Fruit fly (Drosophila melanogaster) whole organism, prepupa: ENCODE results near the gene CG14282.

ENCODE experiments used
- Blimp-1 ChIP-seq: fragments of 200-800 bp; sonication (Bioruptor generic); optimal IDR thresholded peaks from 3 replicates; lab custom pipeline; 2017; ENCODE audit warnings: missing biosample characterization, missing genetic modification characterization, mild to moderate bottlenecking, moderate library complexity, missing genetic modification reagents
- CG10631 ChIP-seq: fragments of 200-800 bp; sonication (Bioruptor generic); optimal IDR thresholded peaks from 2 replicates; lab custom pipeline; 2016; ENCODE audit warnings: missing biosample characterization, missing genetic modification characterization
- CG11294 ChIP-seq: fragments of 200-800 bp; sonication (Bioruptor generic); IDR thresholded peaks from 2 replicates; pipeline ENCODE4 v1.3.6; 2022; ENCODE audit warnings: missing biosample characterization, missing genetic modification characterization
- CG11762 ChIP-seq: fragments of 200-800 bp; sonication (Bioruptor generic); optimal IDR thresholded peaks from 3 replicates; lab custom pipeline; 2016; ENCODE audit warnings: missing biosample characterization, missing genetic modification characterization; ENCODE audit not compliant: insufficient read depth
- CG11902 ChIP-seq: fragments of 200-800 bp; sonication (Bioruptor generic); optimal IDR thresholded peaks from 3 replicates; lab custom pipeline; 2016; ENCODE audit warnings: missing biosample characterization, missing genetic modification characterization
- CG15336 ChIP-seq: fragments of 200-800 bp; sonication (Bioruptor generic); IDR thresholded peaks from 2 replicates; pipeline ENCODE4 v1.3.6; 2022; ENCODE audit warnings: missing biosample characterization, missing genetic modification characterization
- CG1621 ChIP-seq: fragments of 200-800 bp; sonication (Bioruptor generic); optimal IDR thresholded peaks from 3 replicates; lab custom pipeline; 2018; ENCODE audit warnings: missing biosample characterization, mild to moderate bottlenecking, missing genetic modification characterization
- CG3032 ChIP-seq: fragments of 200-800 bp; optimal IDR thresholded peaks from 2 replicates; lab custom pipeline; 2019; ENCODE audit warnings: missing biosample characterization, mild to moderate bottlenecking, missing genetic modification characterization, moderate library complexity
- CG31627 ChIP-seq: fragments of 200-800 bp; sonication (Bioruptor generic); optimal IDR thresholded peaks from 3 replicates; lab custom pipeline; 2016; ENCODE audit warnings: missing biosample characterization, missing genetic modification characterization
- CG34406 ChIP-seq: fragments of 200-800 bp; sonication (Bioruptor generic); optimal IDR thresholded peaks from 3 replicates; lab custom pipeline; 2016; ENCODE audit warnings: missing biosample characterization, missing genetic modification characterization
- CG3919 ChIP-seq: fragments of 200-800 bp; sonication (Bioruptor generic); optimal IDR thresholded peaks from 3 replicates; lab custom pipeline; 2016; ENCODE audit warnings: missing biosample characterization, missing genetic modification characterization
- CG6163 ChIP-seq: fragments of 200-800 bp; sonication (Bioruptor generic); IDR thresholded peaks from 3 replicates; pipeline ENCODE4 v1.3.6; 2022; ENCODE audit warnings: missing biosample characterization, missing genetic modification characterization
- CG6808 ChIP-seq: fragments of 200-800 bp; sonication (Bioruptor generic); optimal IDR thresholded peaks from 3 replicates; lab custom pipeline; 2017; ENCODE audit warnings: missing biosample characterization, missing genetic modification characterization, mild to moderate bottlenecking, moderate library complexity, missing genetic modification reagents
- CG7368 ChIP-seq: fragments of 200-800 bp; sonication (Bioruptor generic); optimal IDR thresholded peaks from 3 replicates; lab custom pipeline; 2016; ENCODE audit warnings: missing biosample characterization, missing genetic modification characterization
- CG9139 ChIP-seq: fragments of 200-800 bp; sonication (Bioruptor generic); optimal IDR thresholded peaks from 3 replicates; lab custom pipeline; 2017; ENCODE audit warnings: missing biosample characterization, mild to moderate bottlenecking, missing genetic modification characterization
- Eip75B ChIP-seq: fragments of 200-800 bp; sonication (Bioruptor generic); optimal IDR thresholded peaks from 3 replicates; lab custom pipeline; 2016; ENCODE audit warnings: missing biosample characterization, missing genetic modification characterization
- Eip93F ChIP-seq: fragments of 200-800 bp; sonication (Bioruptor generic); optimal IDR thresholded peaks from 2 replicates; lab custom pipeline; 2016; ENCODE audit warnings: missing biosample characterization, mild to moderate bottlenecking, missing genetic modification characterization
- Ets21C ChIP-seq: fragments of 200-800 bp; sonication (Bioruptor generic); optimal IDR thresholded peaks from 3 replicates; lab custom pipeline; 2016; ENCODE audit warnings: missing biosample characterization, missing genetic modification characterization
- Ets96B ChIP-seq: fragments of 200-800 bp; optimal IDR thresholded peaks from 2 replicates; lab custom pipeline; 2019; ENCODE audit warnings: missing biosample characterization, mild to moderate bottlenecking, missing genetic modification characterization, moderate library complexity
- Hr38 ChIP-seq: sonication (Bioruptor generic); optimal IDR thresholded peaks from 2 replicates; lab custom pipeline; 2016; ENCODE audit warnings: missing biosample characterization, missing genetic modification characterization
- Hr4 ChIP-seq: fragments of 200-800 bp; sonication (Bioruptor generic); optimal IDR thresholded peaks from 3 replicates; lab custom pipeline; 2016; ENCODE audit warnings: missing biosample characterization, missing genetic modification characterization
- Lpt ChIP-seq: fragments of 200-800 bp; sonication (Bioruptor generic); optimal IDR thresholded peaks from 3 replicates; lab custom pipeline; 2016; ENCODE audit warnings: missing biosample characterization, missing genetic modification characterization
- Smox ChIP-seq: fragments of 200-800 bp; sonication (Bioruptor generic); optimal IDR thresholded peaks from 3 replicates; lab custom pipeline; 2016; ENCODE audit warnings: missing biosample characterization, missing genetic modification characterization
- Sox14 ChIP-seq: fragments of 200-800 bp; sonication (Bioruptor generic); optimal IDR thresholded peaks from 3 replicates; lab custom pipeline; 2016; ENCODE audit warnings: missing biosample characterization, missing genetic modification characterization
- Sox15 ChIP-seq: fragments of 200-800 bp; sonication (Bioruptor generic); optimal IDR thresholded peaks from 3 replicates; lab custom pipeline; 2016; ENCODE audit warnings: missing biosample characterization, missing genetic modification characterization
- achi ChIP-seq: fragments of 200-800 bp; sonication (Bioruptor generic); optimal IDR thresholded peaks from 3 replicates; lab custom pipeline; 2016; ENCODE audit warnings: missing biosample characterization, missing genetic modification characterization
- acj6 ChIP-seq: fragments of 200-800 bp; sonication (Bioruptor generic); optimal IDR thresholded peaks from 3 replicates; lab custom pipeline; 2016; ENCODE audit warnings: missing biosample characterization, missing genetic modification characterization
- dac ChIP-seq: fragments of 200-800 bp; sonication (Bioruptor generic); optimal IDR thresholded peaks from 2 replicates; lab custom pipeline; 2017; ENCODE audit warnings: missing biosample characterization, mild to moderate bottlenecking, missing genetic modification characterization
- dsx ChIP-seq: fragments of 200-800 bp; optimal IDR thresholded peaks from 3 replicates; lab custom pipeline; 2019; ENCODE audit warnings: missing biosample characterization, mild to moderate bottlenecking, missing genetic modification characterization, moderate library complexity; ENCODE audit not compliant: poor library complexity, severe bottlenecking
- eg ChIP-seq: fragments of 200-800 bp; sonication (Bioruptor generic); IDR thresholded peaks from 3 replicates; pipeline ENCODE4 v1.3.6; 2022; ENCODE audit warnings: missing biosample characterization, missing genetic modification characterization
- fd59A ChIP-seq: fragments of 200-800 bp; sonication (Bioruptor generic); optimal IDR thresholded peaks from 2 replicates; lab custom pipeline; 2017; ENCODE audit warnings: missing biosample characterization, mild to moderate bottlenecking, missing genetic modification characterization, missing genetic modification reagents
- fkh ChIP-seq: fragments of 200-800 bp; sonication (Bioruptor generic); optimal IDR thresholded peaks from 3 replicates; lab custom pipeline; 2017; ENCODE audit warnings: missing biosample characterization, mild to moderate bottlenecking, missing genetic modification characterization, moderate library complexity
- lz ChIP-seq: fragments of 200-800 bp; sonication (Bioruptor generic); optimal IDR thresholded peaks from 3 replicates; lab custom pipeline; 2016; ENCODE audit warnings: missing biosample characterization, missing genetic modification characterization
- net ChIP-seq: fragments of 200-800 bp; sonication (Bioruptor generic); optimal IDR thresholded peaks from 3 replicates; lab custom pipeline; 2016; ENCODE audit warnings: missing biosample characterization, missing genetic modification characterization
- pdm3 ChIP-seq: fragments of 200-800 bp; sonication (Bioruptor generic); optimal IDR thresholded peaks from 3 replicates; lab custom pipeline; 2016; ENCODE audit warnings: missing biosample characterization, missing genetic modification characterization
- salr ChIP-seq, 2 experiments: fragments of 200-800 bp; sonication (Bioruptor generic); optimal IDR thresholded peaks; 3 replicates each; lab custom pipeline; 2016 to 2018; ENCODE audit warnings: missing biosample characterization in 2 of 2, missing genetic modification characterization in 2 of 2, mild to moderate bottlenecking in 1 of 2
- spab ChIP-seq: fragments of 200-800 bp; sonication (Bioruptor generic); optimal IDR thresholded peaks from 2 replicates; lab custom pipeline; 2017; ENCODE audit warnings: missing biosample characterization, mild to moderate bottlenecking, missing genetic modification characterization, missing genetic modification reagents
- ss ChIP-seq, 2 experiments: fragments of 200-800 bp; sonication (Bioruptor generic); optimal IDR thresholded peaks; 2 replicates in 1 of 2; 3 replicates in 1 of 2; lab custom pipeline; 2017 to 2018; ENCODE audit warnings: mild to moderate bottlenecking in 2 of 2, missing biosample characterization in 2 of 2, missing genetic modification characterization in 2 of 2, moderate library complexity in 1 of 2
- svp ChIP-seq: fragments of 200-800 bp; sonication (Bioruptor generic); peaks from one replicate; lab custom pipeline; 2016; ENCODE audit warnings: missing biosample characterization, missing genetic modification characterization
- vri ChIP-seq: fragments of 200-800 bp; sonication (Bioruptor generic); optimal IDR thresholded peaks from 3 replicates; lab custom pipeline; 2016; ENCODE audit warnings: missing biosample characterization, mild to moderate bottlenecking, missing genetic modification characterization

The CG14282 gene

dm6 chr3R:19176700-19177099, at the start of gene CG14282:
Gene CG14282 (plus strand): TSS chr3R:19177000.
- TF ChIP-seq Blimp-1 (GFP tag; lab: Kevin White, UChicago) = no peak
- TF ChIP-seq svp = no peak
- TF ChIP-seq Sox14 (GFP tag; lab: Kevin White, UChicago) = no peak
- no peak for TF ChIP-seq Ets21C (GFP tag; lab: Kevin White, UChicago)
- no peak for TF ChIP-seq CG31627 (GFP tag; lab: Kevin White, UChicago)
- TF ChIP-seq CG10631 = no peak
- TF ChIP-seq Smox (GFP tag; lab: Kevin White, UChicago) = no peak
- TF ChIP-seq CG3032 (tag; lab: Kevin White, UChicago) = no peak
- TF ChIP-seq spab (GFP tag; lab: Kevin White, UChicago) = no peak
- TF ChIP-seq pdm3 (GFP tag; lab: Kevin White, UChicago) = no peak
- TF ChIP-seq vri (GFP tag; lab: Kevin White, UChicago) = no peak
- no peak for TF ChIP-seq CG15336 (GFP tag; lab: Robert Waterston, UW)

dm6 chr3R:19132146-19132833, 44.5 kb upstream of the CG14282 start, which contains the start of gene Cyp12a5:
Gene Cyp12a5 (plus strand): TSS chr3R:19132648.
- TF ChIP-seq CG11762 (GFP tag; lab: Kevin White, UChicago) (no peak), Blimp-1 (GFP tag; lab: Kevin White, UChicago) (no peak)

- TF ChIP-seq Eip75B (no peak), vri (GFP tag; lab: Kevin White, UChicago) (peak; percentile 11), CG6163 (no peak), achi (GFP tag; lab: Kevin White, UChicago) (no peak), CG7368 (no peak)
These were observed 41.8 kb upstream of the CG14282 start, which contains the start of gene Cyp12a4 for dm6 chr3R:19134957-19135356. Gene Cyp12a4 (plus strand): TSS chr3R:19135158.

dm6 chr3R:19147511-19148239, 29.1 kb upstream of the CG14282 start, which contains the start of gene Ppcs:
Gene Ppcs (minus strand): TSS chr3R:19147910.
- peak; percentile 50 for TF ChIP-seq acj6
- TF ChIP-seq Eip75B = peak; percentile 69
- peak; percentile 51 for TF ChIP-seq fkh
- peak; percentile 52 for TF ChIP-seq vri (GFP tag; lab: Kevin White, UChicago)
- TF ChIP-seq Smox (GFP tag; lab: Kevin White, UChicago) = peak; percentile 58
- peak; percentile 66 for TF ChIP-seq CG11762 (GFP tag; lab: Kevin White, UChicago)
- peak; percentile 75 for TF ChIP-seq CG7368
- peak; percentile 90 for TF ChIP-seq net (GFP tag; lab: Kevin White, UChicago)
- peak; percentile 87 for TF ChIP-seq CG1621 (tag; lab: Kevin White, UChicago)
- peak; percentile 58 for TF ChIP-seq Blimp-1 (GFP tag; lab: Kevin White, UChicago)
- TF ChIP-seq pdm3 (GFP tag; lab: Kevin White, UChicago) = peak; percentile 65
- TF ChIP-seq Sox15 (GFP tag; lab: Kevin White, UChicago) = no peak
- TF ChIP-seq CG11902 (GFP tag; lab: Kevin White, UChicago) = no peak
- peak; percentile 92 for TF ChIP-seq CG9139 (GFP tag; lab: Kevin White, UChicago)
- TF ChIP-seq CG6808 = peak; percentile 99
- peak; percentile 56 for TF ChIP-seq Eip93F (GFP tag; lab: Kevin White, UChicago)
- peak; percentile 71 for TF ChIP-seq eg
- peak; percentile 7; the same call in 1 of the 2 replicates for TF ChIP-seq CG11294
- peak; percentile 62 for TF ChIP-seq Sox14 (GFP tag; lab: Kevin White, UChicago)
- TF ChIP-seq Hr38 = no peak
- peak; percentile 59 for TF ChIP-seq dsx (GFP tag; lab: Kevin White, UChicago)
- TF ChIP-seq Hr4 (GFP tag; lab: Kevin White, UChicago) = peak; percentile 44
- peak; percentile 53 for TF ChIP-seq fd59A (GFP tag; lab: Kevin White, UChicago)
- peak; percentile 48 for TF ChIP-seq lz
- TF ChIP-seq CG3919 (GFP tag; lab: Kevin White, UChicago) = peak; percentile 84
- peak in 1 of 2 experiments; percentile 74 for TF ChIP-seq salr (GFP tag; optimal IDR thresholded peaks at IDR 0.05; lab: Kevin White, UChicago)
- peak; percentile 40 for TF ChIP-seq CG34406
- peak; percentile 94 to 95 for TF ChIP-seq ss (GFP tag; optimal IDR thresholded peaks at IDR 0.05; lab: Kevin White, UChicago)
- peak; percentile 57 for TF ChIP-seq Lpt (GFP tag; lab: Kevin White, UChicago)
- TF ChIP-seq svp = peak; percentile 99
- peak; percentile 63; the same call in 2 of the 3 replicates for TF ChIP-seq CG6163
- TF ChIP-seq dac = peak; percentile 29
- TF ChIP-seq Ets96B (tag; lab: Kevin White, UChicago) = peak; percentile 35
